Worm (Caenorhabditis elegans): ENCODE data around the gene ugt-46.

The ugt-46 gene

ce11 chrX:489635-490105, 40.4 kb downstream of the ugt-46 start, which contains the start of gene egl-17 (continued):
- no peak for TF ChIP-seq lsy-27 (tag; optimal IDR thresholded peaks at IDR 0.05; ENCODE audit: borderline replicate concordance, insufficient read depth)
- peak; percentile 85 for TF ChIP-seq chd-7 (tag; optimal IDR thresholded peaks at IDR 0.05)
- peak; percentile 85 for TF ChIP-seq Y56A3A.18 (GFP tag; IDR thresholded peaks at IDR 0.05)
- 0 out of 2 replicates have a peak, but pooled peaks have one; percentile 15 for TF ChIP-seq let-526 (GFP tag; IDR thresholded peaks at IDR 0.05)
- peak; percentile 90 for TF ChIP-seq nhr-27 (tag; optimal IDR thresholded peaks at IDR 0.05)
- TF ChIP-seq ZK185.1 (tag; optimal IDR thresholded peaks at IDR 0.05; ENCODE audit: poor library complexity, severe bottlenecking): peak; percentile 84
- TF ChIP-seq ceh-58 (GFP tag; IDR thresholded peaks at IDR 0.05): 0 out of 2 replicates have a peak, but pooled peaks have one; percentile 76
- peak; percentile 98 for TF ChIP-seq rpc-1 (optimal IDR thresholded peaks at IDR 0.05)
- TF ChIP-seq rpc-1 (tag; optimal IDR thresholded peaks at IDR 0.05): peak; percentile 99
- TF ChIP-seq hmg-20 (GFP tag; IDR thresholded peaks at IDR 0.05): peak; percentile 82
- peak; percentile 77 for TF ChIP-seq T07F8.4 (tag; optimal IDR thresholded peaks at IDR 0.05)
- TF ChIP-seq F33H1.4 (GFP tag; IDR thresholded peaks at IDR 0.05): 0 out of 2 replicates have a peak, but pooled peaks have one; percentile 11
- peak; percentile 87 for TF ChIP-seq hrde-1 (tag; optimal IDR thresholded peaks at IDR 0.05; ENCODE audit: borderline replicate concordance)

ce11 chrX:487669-488068, 42.4 kb downstream of the ugt-46 start:
- TF ChIP-seq F57A8.1 (GFP tag; optimal IDR thresholded peaks at IDR 0.05) (peak; percentile 42), pbrm-1 (GFP tag; IDR thresholded peaks at IDR 0.05) (peak; percentile 62), snpc-1.1 (tag; optimal IDR thresholded peaks at IDR 0.05; ENCODE audit: insufficient read depth) (peak; percentile 67), lin-26 (GFP tag; IDR thresholded peaks at IDR 0.05) (peak; percentile 96), ztf-28 (GFP tag; IDR thresholded peaks at IDR 0.05) (no peak), sdz-38 (tag; optimal IDR thresholded peaks at IDR 0.05) (no peak), Y56A3A.18 (GFP tag; IDR thresholded peaks at IDR 0.05) (peak; percentile 53; the same call in 1 of the 2 replicates), D2030.7 (GFP tag; IDR thresholded peaks at IDR 0.05) (no peak; the same call in none of the 2 replicates), F23B12.7 (tag; optimal IDR thresholded peaks at IDR 0.05; ENCODE audit: insufficient read depth) (peak; percentile 16), F37B4.10 (GFP tag; IDR thresholded peaks at IDR 0.05) (no peak), ccch-3 (GFP tag; optimal IDR thresholded peaks at IDR 0.05) (no peak), efl-1 (GFP tag; optimal IDR thresholded peaks at IDR 0.05) (no peak), ztf-26 (tag; optimal IDR thresholded peaks at IDR 0.05) (no peak), hsf-1 (GFP tag; IDR thresholded peaks at IDR 0.05) (0 out of 2 replicates have a peak, but pooled peaks have one; percentile 33), tbp1 (GFP tag; optimal IDR thresholded peaks at IDR 0.05) (peak; percentile 90), mcd-1 (GFP tag; IDR thresholded peaks at IDR 0.05) (no peak; the same call in 1 of the 2 replicates), Y53G8AR.9 (GFP tag; conservative IDR thresholded peaks at IDR 0.05) (no peak), Y67H2A.10 (GFP tag; conservative IDR thresholded peaks at IDR 0.05) (no peak), F22D6.2 (tag; optimal IDR thresholded peaks at IDR 0.05) (no peak), ZK185.1 (tag; optimal IDR thresholded peaks at IDR 0.05; ENCODE audit: poor library complexity, severe bottlenecking) (peak; percentile 47), ztf-25 (GFP tag; IDR thresholded peaks at IDR 0.05) (peak; percentile 93; the same call in 1 of the 2 replicates), sea-2 (GFP tag; IDR thresholded peaks at IDR 0.05) (no peak), lsl-1 (GFP tag; optimal IDR thresholded peaks at IDR 0.05) (peak; percentile 26), ztf-18 (tag; optimal IDR thresholded peaks at IDR 0.05) (peak; percentile 59), chd-7 (tag; optimal IDR thresholded peaks at IDR 0.05) (peak; percentile 25), rcor-1 (GFP tag; IDR thresholded peaks at IDR 0.05) (peak; percentile 80), ceh-27 (GFP tag; optimal IDR thresholded peaks at IDR 0.05) (peak; percentile 16), Y95B8A.8 (GFP tag; IDR thresholded peaks at IDR 0.05) (no peak), bed-1 (GFP tag; IDR thresholded peaks at IDR 0.05) (0 out of 2 replicates have a peak, but pooled peaks have one; percentile 28), snpc-1.3 (tag; optimal IDR thresholded peaks at IDR 0.05; ENCODE audit: insufficient read depth) (peak; percentile 65), let-526 (GFP tag; IDR thresholded peaks at IDR 0.05) (no peak), attf-6 (GFP tag; IDR thresholded peaks at IDR 0.05) (peak; percentile 47; the same call in 1 of the 2 replicates), madf-6 (GFP tag; IDR thresholded peaks at IDR 0.05) (no peak; the same call in 1 of the 2 replicates), attf-3 (GFP tag; conservative IDR thresholded peaks at IDR 0.05) (no peak), ceh-40 (GFP tag; IDR thresholded peaks at IDR 0.05) (peak; percentile 68; the same call in 1 of the 2 replicates), hrde-1 (tag; optimal IDR thresholded peaks at IDR 0.05; ENCODE audit: borderline replicate concordance) (peak; percentile 33), F33H1.4 (GFP tag; IDR thresholded peaks at IDR 0.05) (no peak), nhr-90 (tag; optimal IDR thresholded peaks at IDR 0.05) (peak; percentile 76)

Measured in whole organism, young adult.